Fruit fly (Drosophila melanogaster): ENCODE measurements around the gene CG8031.

Gene CG8031

dm6 chr3R:13032975-13033445 is 21.9 kb upstream of the CG8031 start:
- TF ChIP-seq pros (GFP tag; optimal IDR thresholded peaks at IDR 0.05) (no peak), CG7372 (GFP tag; IDR thresholded peaks at IDR 0.05) (no peak), sisA (GFP tag; IDR thresholded peaks at IDR 0.05) (no peak), nerfin-2 (GFP tag; IDR thresholded peaks at IDR 0.05; ENCODE audit: partially characterized antibody) (no peak), CG6791 (GFP tag; IDR thresholded peaks at IDR 0.05; ENCODE audit: partially characterized antibody) (no peak), fu2 (GFP tag; optimal IDR thresholded peaks at IDR 0.05) (no peak), Mes4 (GFP tag; optimal IDR thresholded peaks at IDR 0.05) (no peak), vvl (GFP tag; IDR thresholded peaks at IDR 0.05) (0 out of 2 replicates have a peak, but pooled peaks have one; percentile 39), repo (GFP tag; optimal IDR thresholded peaks at IDR 0.05) (no peak), row (GFP tag; IDR thresholded peaks at IDR 0.05) (no peak; the same call in 2 of the 3 replicates), Ptx1 (GFP tag; IDR thresholded peaks at IDR 0.05) (peak; percentile 36; the same call in 1 of the 2 replicates), Rx (GFP tag; IDR thresholded peaks at IDR 0.05) (no peak), CG8388 (GFP tag; optimal IDR thresholded peaks at IDR 0.05) (peak; percentile 3), CG9437 (GFP tag; optimal IDR thresholded peaks at IDR 0.05) (no peak), CG7786 (GFP tag; optimal IDR thresholded peaks at IDR 0.05) (no peak), h (optimal IDR thresholded peaks at IDR 0.05) (no peak), btn (GFP tag; optimal IDR thresholded peaks at IDR 0.05) (no peak), wor (GFP tag; IDR thresholded peaks at IDR 0.05) (no peak), CG2202 (tag; optimal IDR thresholded peaks at IDR 0.05) (no peak), CG11504 (tag; optimal IDR thresholded peaks at IDR 0.05) (no peak), grn (GFP tag; optimal IDR thresholded peaks at IDR 0.05) (peak; percentile 79), emc (GFP tag; optimal IDR thresholded peaks at IDR 0.05) (no peak), CG8089 (GFP tag; optimal IDR thresholded peaks at IDR 0.05) (no peak), Dad (GFP tag; optimal IDR thresholded peaks at IDR 0.05) (no peak), Doc3 (GFP tag; IDR thresholded peaks at IDR 0.05; ENCODE audit: partially characterized antibody) (no peak), CG10462 (GFP tag; optimal IDR thresholded peaks at IDR 0.05) (no peak), Six4 (GFP tag; optimal IDR thresholded peaks at IDR 0.05) (peak; percentile 2), CG12942 (GFP tag; optimal IDR thresholded peaks at IDR 0.05) (no peak), so (GFP tag; IDR thresholded peaks at IDR 0.05) (peak; percentile 40; the same call in 1 of the 3 replicates), bbx (GFP tag; IDR thresholded peaks at IDR 0.05; ENCODE audit: partially characterized antibody) (no peak), CG10979 (tag; optimal IDR thresholded peaks at IDR 0.05) (peak; percentile 30), hb (GFP tag; IDR thresholded peaks at IDR 0.05; ENCODE audit: partially characterized antibody) (no peak), zen (tag; optimal IDR thresholded peaks at IDR 0.05) (no peak), hbn (GFP tag; IDR thresholded peaks at IDR 0.05; ENCODE audit: partially characterized antibody) (no peak), Dll (GFP tag; IDR thresholded peaks at IDR 0.05; ENCODE audit: partially characterized antibody) (no peak), Fer1 (GFP tag; optimal IDR thresholded peaks at IDR 0.05) (no peak), cad (GFP tag; optimal IDR thresholded peaks at IDR 0.05) (no peak), CG1832 (GFP tag; optimal IDR thresholded peaks at IDR 0.05) (no peak), sd (tag; optimal IDR thresholded peaks at IDR 0.05) (peak; percentile 23), gem (tag; optimal IDR thresholded peaks at IDR 0.05) (no peak), CG1233 (GFP tag; optimal IDR thresholded peaks at IDR 0.05) (peak; percentile 52), CG30020 (tag; optimal IDR thresholded peaks at IDR 0.05) (no peak), run (tag; optimal IDR thresholded peaks at IDR 0.05) (no peak), CG1602 (GFP tag; optimal IDR thresholded peaks at IDR 0.05) (no peak), her (GFP tag; optimal IDR thresholded peaks at IDR 0.05) (no peak), Dbx (GFP tag; IDR thresholded peaks at IDR 0.05) (no peak), CG3995 (GFP tag; optimal IDR thresholded peaks at IDR 0.05) (peak; percentile 93), CTCF (GFP tag; optimal IDR thresholded peaks at IDR 0.05) (no peak), ewg (GFP tag; optimal IDR thresholded peaks at IDR 0.05) (peak; percentile 13), ap (GFP tag; IDR thresholded peaks at IDR 0.05) (no peak), gt (GFP tag; IDR thresholded peaks at IDR 0.05) (no peak), tx (GFP tag; optimal IDR thresholded peaks at IDR 0.05) (no peak)
